Fruit fly (Drosophila melanogaster): ENCODE results near the gene CG12084.

dm6 chr3L:1538314-1538854 is 41.9 kb upstream of the CG12084 start:
- TF ChIP-seq Eip93F (GFP tag; optimal IDR thresholded peaks at IDR 0.05) (no peak), esn (GFP tag; optimal IDR thresholded peaks at IDR 0.05) (no peak), fkh (GFP tag; optimal IDR thresholded peaks at IDR 0.05) (no peak), vri (GFP tag; optimal IDR thresholded peaks at IDR 0.05) (no peak), dac (GFP tag; optimal IDR thresholded peaks at IDR 0.05) (no peak), Lpt (GFP tag; optimal IDR thresholded peaks at IDR 0.05) (no peak), CG8319 (GFP tag; optimal IDR thresholded peaks at IDR 0.05) (no peak), CG15336 (GFP tag; IDR thresholded peaks at IDR 0.05) (no peak), CG10631 (GFP tag; optimal IDR thresholded peaks at IDR 0.05) (no peak), CG7368 (GFP tag; optimal IDR thresholded peaks at IDR 0.05) (no peak), pdm3 (GFP tag; optimal IDR thresholded peaks at IDR 0.05) (no peak), CG16779 (tag; optimal IDR thresholded peaks at IDR 0.05) (no peak), CG3919 (GFP tag; optimal IDR thresholded peaks at IDR 0.05) (no peak), Hr39 (GFP tag; optimal IDR thresholded peaks at IDR 0.05) (no peak)

Measured in whole organism, prepupa.